Fruit fly (Drosophila melanogaster) whole organism, wandering third instar larva: Measurements from ENCODE around the gene ex.

Experiments
- Sp1 ChIP-seq: fragments of 200-800 bp; sonication (Bioruptor generic); optimal IDR thresholded peaks from 3 replicates; lab custom pipeline; 2019; ENCODE audit warnings: missing biosample characterization, mild to moderate bottlenecking, missing genetic modification characterization, moderate library complexity
- tai ChIP-seq: sonication (Bioruptor generic); optimal IDR thresholded peaks from 2 replicates; lab custom pipeline; 2016; ENCODE audit warnings: missing biosample characterization, missing genetic modification characterization
- woc ChIP-seq: sonication (Bioruptor generic); optimal IDR thresholded peaks from 2 replicates; lab custom pipeline; 2016; ENCODE audit warnings: missing biosample characterization, mild to moderate bottlenecking, missing genetic modification characterization

DNA sequence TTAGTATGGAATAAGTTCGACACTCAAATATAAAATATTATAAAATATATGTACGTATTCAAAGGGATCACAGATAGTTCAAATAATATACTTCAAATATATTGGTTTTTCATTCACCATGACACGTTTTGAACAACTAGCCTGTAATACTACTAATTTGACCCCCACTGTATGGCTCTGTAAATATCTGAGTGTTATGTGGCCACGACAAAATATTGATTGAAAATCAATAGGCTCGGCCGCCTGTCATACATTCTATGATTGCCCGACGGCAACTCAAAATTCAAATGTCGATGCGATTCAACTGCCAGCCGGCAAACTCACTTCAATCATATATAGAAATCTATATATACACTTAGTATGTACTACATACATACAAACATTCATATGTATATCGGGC lies 38.9 kb downstream of the ex start:
- no peak for TF ChIP-seq Sp1 (GFP tag; lab: Kevin White, UChicago)
- TF ChIP-seq woc (GFP tag; lab: Kevin White, UChicago): no peak
- no peak for TF ChIP-seq tai
